Fruit fly (Drosophila melanogaster): Measurements from ENCODE around the gene mtd.

mtd gene

DNA sequence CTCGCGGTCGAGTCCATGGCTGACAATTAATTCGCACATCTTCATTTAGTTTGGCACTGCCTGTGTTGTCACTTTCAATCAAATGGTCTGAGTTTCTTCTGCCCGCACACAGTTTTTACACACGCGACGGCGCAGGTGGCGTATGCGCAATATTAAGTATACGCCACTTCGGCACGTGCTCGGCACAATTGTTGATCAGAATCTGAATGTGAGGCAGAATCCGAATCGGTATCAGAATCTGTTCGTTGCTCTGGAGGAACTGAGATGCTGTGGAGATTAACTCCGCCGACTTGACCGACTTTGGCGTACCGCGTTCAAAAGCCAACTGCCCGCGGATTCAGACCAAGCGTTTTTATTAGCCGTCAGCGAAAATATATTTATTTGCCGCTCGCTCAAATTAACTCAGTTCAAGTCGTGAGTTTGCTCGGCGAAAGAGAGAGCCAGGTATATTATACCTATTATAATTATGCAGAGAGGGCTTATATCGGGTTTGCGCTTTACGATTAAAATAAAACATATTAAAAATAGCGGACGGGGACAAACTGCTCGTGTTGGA is 70.6 kb downstream of the mtd start (continued):
- TF ChIP-seq unc-4 (GFP tag; IDR thresholded peaks at IDR 0.05; ENCODE audit: partially characterized antibody), result 0 out of 2 replicates have a peak, but pooled peaks have one; percentile 13
- no peak for TF ChIP-seq CG4707 (GFP tag; optimal IDR thresholded peaks at IDR 0.05)
- TF ChIP-seq amos (GFP tag; IDR thresholded peaks at IDR 0.05; ENCODE audit: partially characterized antibody), result peak; percentile 37; the same call in 1 of the 2 replicates
- TF ChIP-seq chinmo (GFP tag; IDR thresholded peaks at IDR 0.05; ENCODE audit: partially characterized antibody), result peak; percentile 72; the same call in 1 of the 4 replicates
- TF ChIP-seq CG8478 (optimal IDR thresholded peaks at IDR 0.05), result no peak
- no peak for TF ChIP-seq tio (GFP tag; optimal IDR thresholded peaks at IDR 0.05)
- no peak for TF ChIP-seq esg (GFP tag; conservative IDR thresholded peaks at IDR 0.05)
- TF ChIP-seq CG10979 (tag; optimal IDR thresholded peaks at IDR 0.05), result peak; percentile 11
- no peak for TF ChIP-seq Xbp1 (GFP tag; optimal IDR thresholded peaks at IDR 0.05)
- TF ChIP-seq Hsf (GFP tag; optimal IDR thresholded peaks at IDR 0.05), result no peak
- no peak for TF ChIP-seq CG12071 (GFP tag; optimal IDR thresholded peaks at IDR 0.05)
- no peak for TF ChIP-seq Deaf1 (tag; optimal IDR thresholded peaks at IDR 0.05)
- TF ChIP-seq toy (GFP tag; IDR thresholded peaks at IDR 0.05), result no peak
- TF ChIP-seq Drgx (GFP tag; IDR thresholded peaks at IDR 0.05), result no peak
- no peak for TF ChIP-seq CG14667 (GFP tag; IDR thresholded peaks at IDR 0.05)
- no peak for TF ChIP-seq ssp (GFP tag; IDR thresholded peaks at IDR 0.05)
- no peak for TF ChIP-seq CG2129 (GFP tag; IDR thresholded peaks at IDR 0.05; ENCODE audit: partially characterized antibody)
- TF ChIP-seq CG32767 (GFP tag; IDR thresholded peaks at IDR 0.05), result no peak
- TF ChIP-seq vfl (GFP tag; optimal IDR thresholded peaks at IDR 0.05), result no peak
- TF ChIP-seq Vsx1 (GFP tag; optimal IDR thresholded peaks at IDR 0.05), result no peak
- no peak for TF ChIP-seq CG10267 (tag; optimal IDR thresholded peaks at IDR 0.05)
- TF ChIP-seq chm (GFP tag; IDR thresholded peaks at IDR 0.05), result 0 out of 2 replicates have a peak, but pooled peaks have one; percentile 13
- TF ChIP-seq Fer1 (GFP tag; optimal IDR thresholded peaks at IDR 0.05), result no peak
- no peak for TF ChIP-seq HLH4C (GFP tag; IDR thresholded peaks at IDR 0.05; ENCODE audit: partially characterized antibody)

DNA sequence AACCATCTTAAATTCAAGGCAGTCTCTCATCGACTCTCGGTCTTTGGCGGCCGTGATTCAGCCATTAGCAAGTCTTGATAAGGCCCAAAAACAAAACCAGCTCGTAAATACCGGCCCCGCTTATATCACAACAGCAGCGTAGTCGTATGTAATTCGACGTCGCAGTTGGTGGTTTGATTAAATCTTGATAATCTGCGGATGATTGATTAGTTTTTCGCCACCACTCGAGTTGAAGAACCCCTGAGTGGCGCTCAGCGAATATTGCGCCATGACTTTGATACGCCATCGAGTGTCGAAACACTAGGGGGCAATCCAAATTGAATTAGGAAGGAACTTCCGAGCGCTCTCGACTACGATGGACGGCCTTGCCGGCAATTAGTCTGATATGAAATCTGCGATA is 71.6 kb downstream of the mtd start:
- TF ChIP-seq tll (GFP tag; optimal IDR thresholded peaks at IDR 0.05), result no peak
- TF ChIP-seq Pdp1 (GFP tag; optimal IDR thresholded peaks at IDR 0.05), result peak in 1 of 2 experiments; percentile 68
- TF ChIP-seq chif (GFP tag; optimal IDR thresholded peaks at IDR 0.05), result no peak
- no peak for TF ChIP-seq dm (GFP tag; optimal IDR thresholded peaks at IDR 0.05)
- TF ChIP-seq CG34376 (GFP tag; optimal IDR thresholded peaks at IDR 0.05), result peak; percentile 83
- no peak for TF ChIP-seq CG1024 (GFP tag; IDR thresholded peaks at IDR 0.05)
- 0 out of 2 replicates have a peak, but pooled peaks have one; percentile 40 for TF ChIP-seq rib (GFP tag; IDR thresholded peaks at IDR 0.05)
- TF ChIP-seq lola (GFP tag; optimal IDR thresholded peaks at IDR 0.05), result no peak
- peak; percentile 57 for TF ChIP-seq mirr (GFP tag; optimal IDR thresholded peaks at IDR 0.05)
- TF ChIP-seq CG4328 (GFP tag; optimal IDR thresholded peaks at IDR 0.05), result no peak
- no peak for TF ChIP-seq Ptx1 (GFP tag; IDR thresholded peaks at IDR 0.05)
- TF ChIP-seq exex (tag; optimal IDR thresholded peaks at IDR 0.05), result peak; percentile 92
- peak; percentile 51; the same call in 1 of the 2 replicates for TF ChIP-seq Adf1 (GFP tag; IDR thresholded peaks at IDR 0.05)
- TF ChIP-seq Dfd (GFP tag; optimal IDR thresholded peaks at IDR 0.05), result no peak
- TF ChIP-seq CG16779 (GFP tag; IDR thresholded peaks at IDR 0.05), result no peak
- no peak for TF ChIP-seq Fer1 (GFP tag; optimal IDR thresholded peaks at IDR 0.05)
- no peak for TF ChIP-seq toy (GFP tag; IDR thresholded peaks at IDR 0.05)
- no peak for TF ChIP-seq CG17328 (GFP tag; IDR thresholded peaks at IDR 0.05)
- no peak for TF ChIP-seq HLH3B (GFP tag; IDR thresholded peaks at IDR 0.05)
- TF ChIP-seq D19A (tag; optimal IDR thresholded peaks at IDR 0.05), result no peak
- peak; percentile 81 for TF ChIP-seq lab (GFP tag; optimal IDR thresholded peaks at IDR 0.05)
- peak; percentile 28 for TF ChIP-seq CG13624 (GFP tag; optimal IDR thresholded peaks at IDR 0.05)
- peak; percentile 94 for TF ChIP-seq grn (GFP tag; optimal IDR thresholded peaks at IDR 0.05)
- TF ChIP-seq Meics (GFP tag; optimal IDR thresholded peaks at IDR 0.05), result no peak
- TF ChIP-seq TFAM (GFP tag; optimal IDR thresholded peaks at IDR 0.05), result no peak
- TF ChIP-seq ftz-f1 (GFP tag; optimal IDR thresholded peaks at IDR 0.05), result peak; percentile 44
- no peak for TF ChIP-seq CG14441 (GFP tag; IDR thresholded peaks at IDR 0.05)
- TF ChIP-seq CG17802 (tag; optimal IDR thresholded peaks at IDR 0.05), result no peak

Data from whole organism, embryonic.